Fruit fly (Drosophila melanogaster) whole organism, adult: ENCODE data around the gene CG7966.

Source experiments
- CG12768 ChIP-seq: fragments of 200-800 bp; sonication (Bioruptor generic); optimal IDR thresholded peaks from 2 replicates; lab custom pipeline; 2017; ENCODE audit warnings: missing biosample characterization, missing genetic modification characterization, mild to moderate bottlenecking, moderate library complexity, missing genetic modification reagents
- CG1620 ChIP-seq: fragments of 200-800 bp; sonication (Bioruptor generic); optimal IDR thresholded peaks from 2 replicates; lab custom pipeline; 2016; ENCODE audit warnings: missing biosample characterization, missing genetic modification characterization
- CG5204 ChIP-seq: fragments of 200-800 bp; sonication (Bioruptor generic); optimal IDR thresholded peaks from 2 replicates; lab custom pipeline; 2016; ENCODE audit warnings: missing biosample characterization, missing genetic modification characterization
- cnc ChIP-seq, 2 experiments: fragments of >200 bp; optimal IDR thresholded peaks; 2 replicates each; lab custom pipeline; 2017
- ovo ChIP-seq: fragments of 200-800 bp; sonication (Bioruptor generic); optimal IDR thresholded peaks from 2 replicates; lab custom pipeline; 2016; ENCODE audit warnings: missing biosample characterization, missing genetic modification characterization
- tj ChIP-seq: fragments of 200-800 bp; sonication (Bioruptor generic); optimal IDR thresholded peaks from 3 replicates; lab custom pipeline; 2017; ENCODE audit warnings: missing biosample characterization, mild to moderate bottlenecking, missing genetic modification characterization, moderate library complexity

dm6 chr3R:13047431-13047830, 3.8 kb downstream of the CG7966 start, which contains the start of gene CG31157:
- TF ChIP-seq CG1620 (no peak), tj (no peak), CG5204 (GFP tag; lab: Kevin White, UChicago) (no peak), ovo (GFP tag; lab: Kevin White, UChicago) (no peak), CG12768 (GFP tag; lab: Kevin White, UChicago) (no peak), cnc (optimal IDR thresholded peaks at IDR 0.05; lab: Kevin White, UChicago) (no peak)
